Fruit fly (Drosophila melanogaster) whole organism, adult: Measurements from ENCODE around the gene Usp1.
A peak's percentile ranks its signal among the peaks of the same experiment; 100 is the strongest.

Source experiments
- CG12768 ChIP-seq: fragments of 200-800 bp; sonication (Bioruptor generic); optimal IDR thresholded peaks from 2 replicates; lab custom pipeline; 2017; ENCODE audit warnings: missing biosample characterization, missing genetic modification characterization, mild to moderate bottlenecking, moderate library complexity, missing genetic modification reagents
- CG14711 ChIP-seq: fragments of 200-800 bp; sonication (Bioruptor generic); optimal IDR thresholded peaks from 2 replicates; lab custom pipeline; 2018; ENCODE audit warnings: missing biosample characterization, mild to moderate bottlenecking, missing genetic modification characterization, moderate library complexity
- CG1620 ChIP-seq: fragments of 200-800 bp; sonication (Bioruptor generic); optimal IDR thresholded peaks from 2 replicates; lab custom pipeline; 2016; ENCODE audit warnings: missing biosample characterization, missing genetic modification characterization
- CG33017 ChIP-seq: fragments of 200-800 bp; sonication (Bioruptor generic); optimal IDR thresholded peaks from 2 replicates; lab custom pipeline; 2018; ENCODE audit warnings: missing biosample characterization, mild to moderate bottlenecking, missing genetic modification characterization, moderate library complexity
- CG5204 ChIP-seq: fragments of 200-800 bp; sonication (Bioruptor generic); optimal IDR thresholded peaks from 2 replicates; lab custom pipeline; 2016; ENCODE audit warnings: missing biosample characterization, missing genetic modification characterization
- CG7101 ChIP-seq: fragments of 200-800 bp; sonication (Bioruptor generic); optimal IDR thresholded peaks from 2 replicates; lab custom pipeline; 2018; ENCODE audit warnings: missing biosample characterization, mild to moderate bottlenecking, missing genetic modification characterization, moderate library complexity
- Clk ChIP-seq: fragments of 200-800 bp; sonication (Bioruptor generic); optimal IDR thresholded peaks from 2 replicates; lab custom pipeline; 2017; ENCODE audit warnings: missing biosample characterization, missing genetic modification characterization
- Crg-1 ChIP-seq: fragments of 200-800 bp; sonication (Bioruptor generic); optimal IDR thresholded peaks from 2 replicates; lab custom pipeline; 2016; ENCODE audit warnings: missing biosample characterization, missing genetic modification characterization
- Hr96 ChIP-seq: fragments of 200-800 bp; sonication (Bioruptor generic); optimal IDR thresholded peaks from 2 replicates; lab custom pipeline; 2016; ENCODE audit warnings: missing biosample characterization, missing genetic modification characterization
- Mnt ChIP-seq: fragments of 200-800 bp; sonication (Bioruptor generic); optimal IDR thresholded peaks from 2 replicates; lab custom pipeline; 2016; ENCODE audit warnings: missing biosample characterization, mild to moderate bottlenecking, missing genetic modification characterization
- bab1 ChIP-seq: fragments of 200-800 bp; sonication (Bioruptor generic); optimal IDR thresholded peaks from 3 replicates; lab custom pipeline; 2019; ENCODE audit warnings: missing biosample characterization, mild to moderate bottlenecking, missing genetic modification characterization, moderate library complexity
- cic ChIP-seq: fragments of 200-800 bp; sonication (Bioruptor generic); optimal IDR thresholded peaks from 2 replicates; lab custom pipeline; 2017; ENCODE audit warnings: missing biosample characterization, mild to moderate bottlenecking, missing genetic modification characterization, moderate library complexity
- kay ChIP-seq: fragments of 200-800 bp; sonication (Bioruptor generic); peaks from one replicate; lab custom pipeline; 2016; ENCODE audit warnings: missing biosample characterization, missing genetic modification characterization, borderline replicate concordance
- ovo ChIP-seq: fragments of 200-800 bp; sonication (Bioruptor generic); optimal IDR thresholded peaks from 2 replicates; lab custom pipeline; 2016; ENCODE audit warnings: missing biosample characterization, missing genetic modification characterization
- pad ChIP-seq: fragments of 200-800 bp; sonication (Bioruptor generic); optimal IDR thresholded peaks from 3 replicates; lab custom pipeline; 2017; ENCODE audit warnings: missing biosample characterization, missing genetic modification characterization, mild to moderate bottlenecking, moderate library complexity, missing genetic modification reagents
- tj ChIP-seq: fragments of 200-800 bp; sonication (Bioruptor generic); optimal IDR thresholded peaks from 3 replicates; lab custom pipeline; 2017; ENCODE audit warnings: missing biosample characterization, mild to moderate bottlenecking, missing genetic modification characterization, moderate library complexity

Usp1 gene

DNA sequence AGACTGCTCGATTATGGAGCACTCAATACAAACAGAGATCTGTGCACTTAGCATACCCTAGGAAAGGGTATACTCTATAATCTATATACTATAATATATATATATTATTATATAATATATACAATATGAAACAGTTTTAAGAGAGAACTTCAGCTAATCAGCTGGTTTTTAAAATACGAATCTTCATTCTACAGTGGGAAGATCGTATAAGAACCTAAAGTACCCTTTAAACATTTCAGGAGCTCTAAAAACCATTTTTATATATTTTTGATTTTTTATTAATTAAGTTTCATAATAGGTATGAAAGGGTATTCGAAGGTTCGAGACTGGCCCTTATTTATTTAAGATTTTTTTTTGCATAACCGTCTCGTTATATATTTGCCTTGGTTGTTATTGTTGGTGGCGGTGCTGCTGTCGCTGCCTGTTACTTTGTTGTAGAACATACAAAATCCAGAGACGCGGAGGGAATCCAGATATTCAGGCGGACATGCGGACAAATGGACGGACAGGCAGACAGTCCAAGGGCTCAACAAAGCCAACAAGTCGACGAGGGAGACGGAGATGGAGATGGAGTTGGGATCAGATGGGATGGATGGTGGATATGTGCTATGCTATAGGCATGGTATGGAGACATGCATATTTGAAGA is 50.7 kb downstream of the Usp1 start:
- TF ChIP-seq Mnt (GFP tag; lab: Kevin White, UChicago) (no peak), pad (GFP tag; lab: Kevin White, UChicago) (no peak), bab1 (no peak)

DNA sequence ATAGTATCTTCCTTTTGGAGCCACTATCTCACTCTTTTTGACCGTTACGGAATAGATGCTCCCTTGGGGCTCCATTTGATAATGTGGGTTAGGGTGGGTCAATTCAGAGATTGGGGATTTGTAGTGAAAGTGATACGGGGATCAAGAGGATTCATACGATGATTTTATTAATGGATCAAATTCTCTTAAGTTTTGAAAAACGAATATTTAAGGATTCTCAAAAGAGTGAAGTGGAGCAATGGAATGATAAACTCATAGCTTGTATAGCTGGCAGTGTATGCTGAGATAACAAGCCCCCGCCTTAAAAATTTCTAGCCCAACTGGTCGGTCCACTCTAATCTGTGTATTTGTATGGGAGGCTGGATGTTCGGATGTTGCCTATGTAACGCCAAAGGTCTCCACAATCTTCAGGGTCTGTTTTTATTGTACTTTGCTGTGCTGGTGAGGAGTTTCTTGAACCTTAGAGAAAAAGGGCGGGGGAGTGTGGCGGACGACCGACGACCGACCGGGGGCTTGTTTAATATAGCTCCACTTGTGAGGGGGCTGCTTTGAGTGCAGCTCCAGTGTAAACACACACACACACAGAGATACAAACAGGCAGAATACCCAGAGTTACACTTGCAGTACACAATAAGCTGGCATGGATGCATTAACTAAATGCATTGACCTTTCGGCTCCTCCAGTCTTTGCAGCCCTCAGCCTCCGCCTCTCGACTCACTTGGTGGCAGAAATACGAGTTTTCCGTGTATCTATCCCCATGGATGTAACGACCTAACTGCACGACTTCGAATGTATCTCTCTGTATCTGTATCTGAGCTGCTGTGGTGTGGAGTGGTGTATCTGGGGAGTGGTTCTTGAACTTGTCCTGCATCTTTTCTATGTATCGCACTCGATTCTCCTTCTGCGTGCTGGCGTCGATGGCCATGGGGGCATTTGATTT is 51.9 kb downstream of the Usp1 start:
- TF ChIP-seq Hr96 (GFP tag; lab: Kevin White, UChicago): no peak

DNA sequence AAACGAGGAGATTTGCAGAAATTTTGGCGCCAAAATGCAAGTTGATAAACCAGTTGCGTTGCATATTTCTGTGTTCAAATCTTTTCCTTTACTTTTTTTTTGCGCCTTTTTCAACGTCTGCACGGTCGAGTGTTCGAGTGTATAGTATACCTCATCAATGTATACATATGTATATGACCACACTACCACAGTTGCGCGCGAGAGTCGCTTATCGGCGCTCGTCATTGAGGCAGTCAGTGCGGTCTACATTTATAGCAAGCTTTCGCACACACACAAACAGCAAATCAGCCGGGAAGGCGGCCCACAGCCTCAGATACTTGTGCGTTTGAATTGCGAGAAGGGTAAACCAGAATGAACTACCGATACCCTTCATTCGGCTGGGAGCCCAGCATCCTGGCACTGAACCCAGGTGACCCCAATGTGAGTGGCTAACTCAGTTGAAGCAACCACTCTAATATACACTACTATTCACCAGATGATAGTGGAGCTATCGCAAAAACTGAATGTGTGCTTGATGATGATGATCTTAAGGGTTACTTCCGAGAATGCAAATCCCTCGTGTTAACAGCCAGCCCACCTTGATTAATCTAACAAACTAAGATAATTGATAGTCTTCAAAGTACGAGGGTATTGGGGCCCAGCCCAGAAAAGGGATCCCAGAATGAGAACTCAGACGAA is 54.1 kb downstream of the Usp1 start:
- peak; percentile 44 for TF ChIP-seq tj (GFP tag; lab: Kevin White, UChicago)
- TF ChIP-seq kay: no peak
- no peak for TF ChIP-seq CG5204 (GFP tag; lab: Kevin White, UChicago)

- TF ChIP-seq tj (GFP tag; lab: Kevin White, UChicago) (no peak), bab1 (no peak), ovo (GFP tag; lab: Kevin White, UChicago) (no peak), CG7101 (no peak), Mnt (GFP tag; lab: Kevin White, UChicago) (no peak), CG33017 (no peak), pad (GFP tag; lab: Kevin White, UChicago) (no peak), Clk (GFP tag; lab: Kevin White, UChicago) (no peak), CG1620 (GFP tag; lab: Kevin White, UChicago) (no peak), CG14711 (tag; lab: Kevin White, UChicago) (no peak), CG12768 (no peak), cic (no peak), Hr96 (GFP tag; lab: Kevin White, UChicago) (no peak), Crg-1 (GFP tag; lab: Kevin White, UChicago) (no peak)
Measured at dm6 chr3R:29284315-29284714, 55.4 kb downstream of the Usp1 start.
